Fruit fly (Drosophila melanogaster): ENCODE results near the gene Mco1.

dm6 chr2L:9436504-9436903, 20.1 kb downstream of the Mco1 start, which contains the start of gene RpS28-like:
- TF ChIP-seq psq (optimal IDR thresholded peaks at IDR 0.05): no peak
- TF ChIP-seq h (optimal IDR thresholded peaks at IDR 0.05): no peak
- no peak for TF ChIP-seq ttk (optimal IDR thresholded peaks at IDR 0.05)
- TF ChIP-seq insv (optimal IDR thresholded peaks at IDR 0.05): no peak
- TF ChIP-seq Sin3A (optimal IDR thresholded peaks at IDR 0.05): no peak
- TF ChIP-seq Myc (optimal IDR thresholded peaks at IDR 0.05): no peak
